Worm (Caenorhabditis elegans) whole organism, young adult: ENCODE measurements around the gene C27D6.1.

Source experiments
- Y56A3A.18 ChIP-seq: fragments of 200-800 bp; sonication (Bioruptor generic); IDR thresholded peaks from 2 replicates; pipeline ENCODE4 v1.3.6; 2022; ENCODE audit warnings: missing genetic modification reagents, missing genetic modification characterization, missing compliant biosample characterization
- Y79H2A.3 ChIP-seq: fragments of 200-800 bp; sonication (Bioruptor generic); conservative IDR thresholded peaks from 2 replicates; pipeline ENCODE4 v1.3.6; 2022; ENCODE audit warnings: missing genetic modification reagents, missing genetic modification characterization, missing compliant biosample characterization
- ceh-40 ChIP-seq: fragments of 200-800 bp; sonication (Bioruptor generic); IDR thresholded peaks from 2 replicates; pipeline ENCODE4 v1.3.6; 2022; ENCODE audit warnings: missing genetic modification characterization, missing compliant biosample characterization
- dpff-1 ChIP-seq: sonication (generic microtip); optimal IDR thresholded peaks from 2 replicates; lab custom pipeline; 2017; ENCODE audit warnings: mild to moderate bottlenecking, missing genetic modification characterization, missing compliant biosample characterization
- snpc-4 ChIP-seq, 5 experiments: fragments of 150-350 bp in 1 of 5; sonication (generic microtip) in 4 of 5; optimal IDR thresholded peaks; 2 replicates each; lab custom pipeline; 2014 to 2018; ENCODE audit warnings: missing genetic modification characterization in 5 of 5, missing biosample characterization in 3 of 5, antibody characterized with exemption in 2 of 5, mild to moderate bottlenecking in 2 of 5, missing compliant biosample characterization in 2 of 5, missing genotype in 2 of 5, moderate library complexity in 2 of 5, missing genetic modification reagents in 1 of 5
- unc-62 ChIP-seq: fragments of 150-350 bp; optimal IDR thresholded peaks from 2 replicates; lab custom pipeline; 2014; ENCODE audit warnings: missing biosample characterization, missing genetic modification reagents, missing genetic modification characterization

DNA sequence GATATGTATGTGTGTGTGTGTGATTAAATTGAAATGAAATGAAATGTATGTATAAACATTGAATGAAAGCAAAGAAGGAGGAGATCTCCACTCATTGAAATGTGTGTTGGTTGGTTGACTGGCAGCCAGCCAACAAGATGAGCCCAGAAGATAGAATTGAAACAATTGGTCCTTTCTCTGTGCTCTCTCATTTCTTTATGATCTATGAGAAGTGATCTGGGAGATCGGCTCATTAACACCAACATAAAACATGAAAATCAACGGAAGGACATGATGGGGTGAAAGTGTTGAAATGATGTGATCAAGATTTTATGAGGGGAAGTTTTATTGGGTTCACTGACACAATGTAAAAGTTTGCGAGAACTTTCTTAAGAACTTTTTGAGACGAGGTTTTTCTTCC, 50.3 kb downstream of the C27D6.1 start:
- TF ChIP-seq unc-62 (GFP tag; lab: Kevin White, UChicago), result no peak
- TF ChIP-seq ceh-40, result no peak
- no peak for TF ChIP-seq dpff-1
- TF ChIP-seq snpc-4 (GFP tag; optimal IDR thresholded peaks at IDR 0.05; lab: Kevin White, UChicago), result no peak
- no peak for TF ChIP-seq snpc-4 (tag; optimal IDR thresholded peaks at IDR 0.05; lab: Kevin White, UChicago)
- TF ChIP-seq Y79H2A.3 (GFP tag; lab: Robert Waterston, UW), result no peak
- no peak for TF ChIP-seq Y56A3A.18 (GFP tag; lab: Robert Waterston, UW)
